Fruit fly (Drosophila melanogaster): ENCODE data around the gene CG12985.

DNA sequence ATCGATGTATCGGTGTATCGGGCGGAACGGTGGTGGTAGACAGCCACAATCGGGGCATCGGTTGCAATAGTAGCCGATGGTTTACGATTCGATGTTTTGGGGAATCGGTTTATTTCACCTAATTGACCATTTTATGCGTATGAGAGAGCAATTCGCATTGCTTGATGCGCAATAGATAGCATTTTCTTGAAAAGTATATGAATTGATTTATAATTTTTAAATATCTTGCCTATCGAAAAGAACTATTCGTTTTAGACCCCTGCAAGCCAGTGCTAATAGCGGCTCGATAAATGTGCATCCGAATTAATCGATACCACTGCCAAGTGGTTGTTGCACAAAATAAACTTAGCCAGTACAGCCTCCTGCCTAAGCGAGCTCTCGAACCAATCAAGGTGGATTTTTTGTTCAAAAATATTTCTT is 3.7 kb downstream of the CG12985 start, which contains the start of gene mnb:
- TF ChIP-seq woc (GFP tag; optimal IDR thresholded peaks at IDR 0.05): no peak
- no peak for TF ChIP-seq fru (GFP tag; optimal IDR thresholded peaks at IDR 0.05)
- no peak for TF ChIP-seq lola (GFP tag; optimal IDR thresholded peaks at IDR 0.05)

Measured in whole organism, wandering third instar larva.